Fruit fly (Drosophila melanogaster) whole organism, embryonic: ENCODE results near the gene CG7386.

Experiments
- Abd-B ChIP-seq: fragments of 200-800 bp; sonication (Bioruptor generic); optimal IDR thresholded peaks from 2 replicates; lab custom pipeline; 2018; ENCODE audit warnings: missing biosample characterization, mild to moderate bottlenecking, missing genetic modification characterization, moderate library complexity
- Ada2b ChIP-seq: fragments of 200-800 bp; sonication (Bioruptor generic); IDR thresholded peaks from 2 replicates; pipeline ENCODE4 v1.3.6; 2022; ENCODE audit warnings: missing biosample characterization, missing genetic modification characterization
- CG10321 ChIP-seq: fragments of 200-800 bp; sonication (Bioruptor generic); IDR thresholded peaks from 2 replicates; pipeline ENCODE4 v1.3.6; 2022; ENCODE audit warnings: missing biosample characterization, missing genetic modification characterization
- CG10565 ChIP-seq: fragments of 200-800 bp; sonication (Bioruptor generic); optimal IDR thresholded peaks from 3 replicates; lab custom pipeline; 2016; ENCODE audit warnings: missing biosample characterization, mild to moderate bottlenecking, missing genetic modification characterization
- CG13775 ChIP-seq: fragments of 200-800 bp; sonication (Bioruptor generic); optimal IDR thresholded peaks from 3 replicates; lab custom pipeline; 2017; ENCODE audit warnings: missing biosample characterization, mild to moderate bottlenecking, missing genetic modification characterization
- CG14667 ChIP-seq: fragments of 200-800 bp; sonication (Bioruptor generic); IDR thresholded peaks from 2 replicates; pipeline ENCODE4 v1.3.6; 2022; ENCODE audit warnings: missing biosample characterization, missing genetic modification characterization
- CG14860 ChIP-seq: fragments of 200-800 bp; sonication (Bioruptor generic); IDR thresholded peaks from 3 replicates; pipeline ENCODE4 v1.3.6; 2022; ENCODE audit warnings: missing biosample characterization, missing genetic modification characterization; ENCODE audit not compliant: partially characterized antibody
- CG1529 ChIP-seq: fragments of 200-800 bp; sonication (Bioruptor generic); optimal IDR thresholded peaks from 3 replicates; lab custom pipeline; 2018; ENCODE audit warnings: missing biosample characterization, missing genetic modification characterization
- CG17829 ChIP-seq: fragments of 200-800 bp; optimal IDR thresholded peaks from 2 replicates; lab custom pipeline; 2019; ENCODE audit warnings: missing biosample characterization, mild to moderate bottlenecking, missing genetic modification characterization, moderate library complexity
- CG34224 ChIP-seq: fragments of 200-800 bp; sonication (Bioruptor generic); IDR thresholded peaks from 3 replicates; pipeline ENCODE4 v1.3.6; 2022; ENCODE audit warnings: missing biosample characterization, missing genetic modification characterization; ENCODE audit not compliant: partially characterized antibody
- CG34376 ChIP-seq: fragments of 200-800 bp; sonication (Bioruptor generic); optimal IDR thresholded peaks from 2 replicates; lab custom pipeline; 2018; ENCODE audit warnings: missing biosample characterization, mild to moderate bottlenecking, missing genetic modification characterization
- CG34422 ChIP-seq: fragments of 200-800 bp; sonication (Bioruptor generic); IDR thresholded peaks from 3 replicates; pipeline ENCODE4 v1.3.6; 2022; ENCODE audit warnings: missing biosample characterization, missing genetic modification characterization
- CG42726 ChIP-seq: fragments of 200-800 bp; sonication (Bioruptor generic); IDR thresholded peaks from 2 replicates; pipeline ENCODE4 v1.3.6; 2022; ENCODE audit warnings: missing biosample characterization, missing genetic modification characterization; ENCODE audit not compliant: partially characterized antibody
- CG4707 ChIP-seq: fragments of 200-800 bp; sonication (Bioruptor generic); optimal IDR thresholded peaks from 2 replicates; lab custom pipeline; 2018; ENCODE audit warnings: missing biosample characterization, mild to moderate bottlenecking, missing genetic modification characterization, moderate library complexity
- CG4854 ChIP-seq: fragments of 200-800 bp; sonication (Bioruptor generic); optimal IDR thresholded peaks from 2 replicates; lab custom pipeline; 2016; ENCODE audit warnings: missing biosample characterization, missing genetic modification characterization, inconsistent platforms
- CG7271 ChIP-seq: fragments of 200-800 bp; sonication (Bioruptor generic); optimal IDR thresholded peaks from 2 replicates; lab custom pipeline; 2018; ENCODE audit warnings: missing biosample characterization, mild to moderate bottlenecking, missing genetic modification characterization, moderate library complexity
- CG7357 ChIP-seq: fragments of 200-800 bp; sonication (Bioruptor generic); IDR thresholded peaks from 3 replicates; pipeline ENCODE4 v1.3.6; 2022; ENCODE audit warnings: missing biosample characterization, missing genetic modification characterization
- Dip3 ChIP-seq: fragments of 200-800 bp; sonication (Bioruptor generic); optimal IDR thresholded peaks from 3 replicates; lab custom pipeline; 2016; ENCODE audit warnings: missing biosample characterization, missing genetic modification characterization
- Dp ChIP-seq: fragments of 200-800 bp; sonication (Bioruptor generic); optimal IDR thresholded peaks from 2 replicates; lab custom pipeline; 2018; ENCODE audit warnings: missing biosample characterization, mild to moderate bottlenecking, missing genetic modification characterization, moderate library complexity
- Eip74EF ChIP-seq, 2 experiments: fragments of 200-800 bp in 1 of 2; fragments of >200 bp in 1 of 2; sonication (Bioruptor generic) in 1 of 2; optimal IDR thresholded peaks; 2 replicates each; lab custom pipeline; 2017 to 2019; ENCODE audit warnings: missing biosample characterization in 2 of 2, missing genetic modification characterization in 2 of 2, mild to moderate bottlenecking in 1 of 2, moderate library complexity in 1 of 2
- Gsc ChIP-seq: fragments of 200-800 bp; sonication (Bioruptor generic); IDR thresholded peaks from 2 replicates; pipeline ENCODE4 v1.3.6; 2022; ENCODE audit warnings: missing biosample characterization, missing genetic modification characterization
- Hand ChIP-seq: fragments of 200-800 bp; sonication (Bioruptor generic); optimal IDR thresholded peaks from 2 replicates; lab custom pipeline; 2017; ENCODE audit warnings: mild to moderate bottlenecking, missing biosample characterization, missing genetic modification reagents, missing genetic modification characterization
- Hsf ChIP-seq: fragments of 200-800 bp; sonication (Bioruptor generic); optimal IDR thresholded peaks from 3 replicates; lab custom pipeline; 2016; ENCODE audit warnings: missing biosample characterization, missing genetic modification characterization
- Kr ChIP-seq: fragments of 200-800 bp; sonication (Bioruptor generic); optimal IDR thresholded peaks from 2 replicates; lab custom pipeline; 2017; ENCODE audit warnings: missing biosample characterization, mild to moderate bottlenecking, missing genetic modification characterization
- Lim3 ChIP-seq: fragments of 200-800 bp; sonication (Bioruptor generic); IDR thresholded peaks from 2 replicates; pipeline ENCODE4 v1.3.6; 2022; ENCODE audit warnings: missing biosample characterization, missing genetic modification characterization
- NC2β ChIP-seq: fragments of 200-800 bp; sonication (Bioruptor generic); optimal IDR thresholded peaks from 2 replicates; lab custom pipeline; 2016; ENCODE audit warnings: missing biosample characterization, missing genetic modification characterization
- NFAT ChIP-seq: fragments of 200-800 bp; sonication (Bioruptor generic); IDR thresholded peaks from 2 replicates; pipeline ENCODE4 v1.3.6; 2022; ENCODE audit warnings: missing biosample characterization, missing genetic modification characterization
- Sin3A ChIP-seq: fragments of >200 bp; optimal IDR thresholded peaks from 2 replicates; lab custom pipeline; 2018
- Six4 ChIP-seq: fragments of 200-800 bp; sonication (Bioruptor generic); optimal IDR thresholded peaks from 2 replicates; lab custom pipeline; 2016; ENCODE audit warnings: missing biosample characterization, missing genetic modification characterization
- Sox102F ChIP-seq: fragments of 200-800 bp; sonication (Bioruptor generic); optimal IDR thresholded peaks from 2 replicates; lab custom pipeline; 2018; ENCODE audit warnings: missing biosample characterization, mild to moderate bottlenecking, missing genetic modification characterization, moderate library complexity
- Sry-β ChIP-seq: fragments of 200-800 bp; sonication (Bioruptor generic); optimal IDR thresholded peaks from 2 replicates; lab custom pipeline; 2018; ENCODE audit warnings: missing biosample characterization, mild to moderate bottlenecking, missing genetic modification characterization, moderate library complexity
- Stat92E ChIP-seq, 3 experiments: fragments of >200 bp in 2 of 3; fragments of 200-800 bp in 1 of 3; sonication (Bioruptor generic) in 1 of 3; optimal IDR thresholded peaks; 2 replicates each; lab custom pipeline; 2017 to 2019; ENCODE audit warnings: missing biosample characterization in 3 of 3, missing genetic modification characterization in 3 of 3, mild to moderate bottlenecking in 1 of 3, moderate library complexity in 1 of 3
- ara ChIP-seq: fragments of 200-800 bp; sonication (Bioruptor generic); IDR thresholded peaks from 2 replicates; pipeline ENCODE4 v1.3.6; 2022; ENCODE audit warnings: missing biosample characterization, missing genetic modification characterization
- ci ChIP-seq: fragments of 200-800 bp; sonication (Bioruptor generic); IDR thresholded peaks from 3 replicates; pipeline ENCODE4 v1.3.6; 2022; ENCODE audit warnings: missing biosample characterization, missing genetic modification characterization
- da ChIP-seq: fragments of 200-800 bp; sonication (Bioruptor generic); optimal IDR thresholded peaks from 2 replicates; lab custom pipeline; 2016; ENCODE audit warnings: missing biosample characterization, missing genetic modification characterization
- dimm ChIP-seq: fragments of 200-800 bp; sonication (Bioruptor generic); IDR thresholded peaks from 2 replicates; pipeline ENCODE4 v1.3.6; 2022; ENCODE audit warnings: missing biosample characterization, missing genetic modification characterization
- fd96Cb ChIP-seq: fragments of 200-800 bp; sonication (Bioruptor generic); optimal IDR thresholded peaks from 2 replicates; lab custom pipeline; 2018; ENCODE audit warnings: missing biosample characterization, mild to moderate bottlenecking, missing genetic modification characterization, moderate library complexity
- gem ChIP-seq: fragments of 200-800 bp; sonication (Bioruptor generic); optimal IDR thresholded peaks from 2 replicates; lab custom pipeline; 2019; ENCODE audit warnings: missing biosample characterization, mild to moderate bottlenecking, missing genetic modification characterization, moderate library complexity
- grn ChIP-seq: fragments of 200-800 bp; sonication (Bioruptor generic); optimal IDR thresholded peaks from 3 replicates; lab custom pipeline; 2017; ENCODE audit warnings: missing biosample characterization, missing genetic modification characterization
- ham ChIP-seq: fragments of 200-800 bp; sonication (Bioruptor generic); IDR thresholded peaks from 2 replicates; pipeline ENCODE4 v1.3.6; 2022; ENCODE audit warnings: missing biosample characterization, missing genetic modification characterization
- hbn ChIP-seq: fragments of 200-800 bp; sonication (Bioruptor generic); IDR thresholded peaks from 2 replicates; pipeline ENCODE4 v1.3.6; 2022; ENCODE audit warnings: missing biosample characterization, missing genetic modification characterization; ENCODE audit not compliant: partially characterized antibody
- klu ChIP-seq: fragments of 200-800 bp; sonication (Bioruptor generic); IDR thresholded peaks from 2 replicates; pipeline ENCODE4 v1.3.6; 2022; ENCODE audit warnings: missing biosample characterization, missing genetic modification characterization
- lab ChIP-seq: fragments of 200-800 bp; sonication (Bioruptor generic); optimal IDR thresholded peaks from 3 replicates; lab custom pipeline; 2017; ENCODE audit warnings: missing biosample characterization, missing genetic modification characterization, mild to moderate bottlenecking, moderate library complexity, missing genetic modification reagents
- odd ChIP-seq: fragments of 200-800 bp; sonication (Bioruptor generic); optimal IDR thresholded peaks from 2 replicates; lab custom pipeline; 2017; ENCODE audit warnings: missing biosample characterization, mild to moderate bottlenecking, missing genetic modification characterization
- rib ChIP-seq: fragments of 200-800 bp; sonication (Bioruptor generic); IDR thresholded peaks from 2 replicates; pipeline ENCODE4 v1.3.6; 2022; ENCODE audit warnings: missing biosample characterization, missing genetic modification characterization
- slou ChIP-seq: fragments of 200-800 bp; sonication (Bioruptor generic); optimal IDR thresholded peaks from 3 replicates; lab custom pipeline; 2016; ENCODE audit warnings: missing biosample characterization, missing genetic modification characterization
- tna ChIP-seq: fragments of 200-800 bp; sonication (Bioruptor generic); IDR thresholded peaks from 2 replicates; pipeline ENCODE4 v1.3.6; 2022; ENCODE audit warnings: missing biosample characterization, missing genetic modification characterization; ENCODE audit not compliant: partially characterized antibody
- twi ChIP-seq: fragments of 200-800 bp; optimal IDR thresholded peaks from 2 replicates; lab custom pipeline; 2019; ENCODE audit warnings: missing biosample characterization, mild to moderate bottlenecking, missing genetic modification characterization, moderate library complexity
- usp ChIP-seq: fragments of >200 bp; optimal IDR thresholded peaks from 2 replicates; lab custom pipeline; 2017; ENCODE audit warnings: missing biosample characterization, missing genetic modification characterization
- zfh2 ChIP-seq: fragments of 200-800 bp; sonication (Bioruptor generic); optimal IDR thresholded peaks from 2 replicates; lab custom pipeline; 2016; ENCODE audit warnings: missing biosample characterization, missing genetic modification characterization

The CG7386 gene

dm6 chr3L:6139924-6140574 is 49.5 kb upstream of the CG7386 start, which contains the start of gene Cpr65Av (continued):
- TF ChIP-seq rib (GFP tag; lab: Robert Waterston, UW) (no peak), tna (no peak), Sin3A (lab: Kevin White, UChicago) (no peak), Eip74EF (GFP tag; optimal IDR thresholded peaks at IDR 0.05; lab: Kevin White, UChicago) (peak in 1 of 2 experiments; percentile 11), dimm (GFP tag; lab: Robert Waterston, UW) (no peak), twi (tag; lab: Kevin White, UChicago) (no peak), Kr (GFP tag; lab: Kevin White, UChicago) (no peak), grn (GFP tag; lab: Kevin White, UChicago) (no peak), CG4854 (GFP tag; lab: Kevin White, UChicago) (no peak), odd (GFP tag; lab: Kevin White, UChicago) (peak; percentile 33), klu (GFP tag; lab: Robert Waterston, UW) (no peak), Hsf (no peak), fd96Cb (tag; lab: Kevin White, UChicago) (no peak), CG34224 (GFP tag; lab: Robert Waterston, UW) (no peak), CG34422 (GFP tag; lab: Robert Waterston, UW) (no peak), CG14667 (GFP tag; lab: Robert Waterston, UW) (no peak), CG7271 (tag; lab: Kevin White, UChicago) (no peak), CG10321 (no peak), NC2β (GFP tag; lab: Kevin White, UChicago) (no peak), Sry-β (GFP tag; lab: Kevin White, UChicago) (no peak), Gsc (GFP tag; lab: Robert Waterston, UW) (no peak), Ada2b (no peak), CG1529 (GFP tag; lab: Kevin White, UChicago) (peak; percentile 20), Lim3 (GFP tag; lab: Robert Waterston, UW) (no peak), CG34376 (GFP tag; lab: Kevin White, UChicago) (no peak), slou (GFP tag; lab: Kevin White, UChicago) (no peak), lab (GFP tag; lab: Kevin White, UChicago) (peak; percentile 25), NFAT (GFP tag; lab: Robert Waterston, UW) (no peak), zfh2 (GFP tag; lab: Kevin White, UChicago) (no peak), CG17829 (tag; lab: Kevin White, UChicago) (no peak), Hand (no peak), da (no peak), Dip3 (GFP tag; lab: Kevin White, UChicago) (no peak), hbn (GFP tag; lab: Robert Waterston, UW) (no peak), CG42726 (GFP tag; lab: Robert Waterston, UW) (no peak), Stat92E (GFP tag; optimal IDR thresholded peaks at IDR 0.05; lab: Kevin White, UChicago) (no peak), ara (GFP tag; lab: Robert Waterston, UW) (no peak), Sox102F (peak; percentile 48), Dp (GFP tag; lab: Kevin White, UChicago) (no peak), CG7357 (no peak), CG13775 (GFP tag; lab: Kevin White, UChicago) (no peak), CG14860 (GFP tag; lab: Robert Waterston, UW) (no peak), ci (GFP tag; lab: Robert Waterston, UW) (no peak), gem (tag; lab: Kevin White, UChicago) (peak; percentile 32), Six4 (GFP tag; lab: Kevin White, UChicago) (no peak), CG10565 (no peak), CG4707 (GFP tag; lab: Kevin White, UChicago) (peak; percentile 28), ham (GFP tag; lab: Robert Waterston, UW) (no peak), usp (GFP tag; lab: Kevin White, UChicago) (no peak), Abd-B (GFP tag; lab: Kevin White, UChicago) (no peak)
